Worm (Caenorhabditis elegans): ENCODE measurements around the gene F10E9.1.

The F10E9.1 gene

ce11 chrIII:8356407-8356881 is 33.5 kb downstream of the F10E9.1 start:
- TF ChIP-seq cog-1 (tag; optimal IDR thresholded peaks at IDR 0.05): peak; percentile 67
- TF ChIP-seq ztf-23 (GFP tag; IDR thresholded peaks at IDR 0.05): no peak
- TF ChIP-seq ztf-29 (GFP tag; IDR thresholded peaks at IDR 0.05): peak; percentile 27; the same call in 1 of the 2 replicates
- TF ChIP-seq flt-1 (GFP tag; IDR thresholded peaks at IDR 0.05): peak; percentile 68

ce11 chrIII:8358213-8358672 is 35.3 kb downstream of the F10E9.1 start, which contains the start of the genes R05D3.8 and rfp-1:
R05D3.8 (minus strand) TSS chrIII:8358327.
rfp-1 (plus strand) TSS chrIII:8358622.
- TF ChIP-seq cog-1 (tag; optimal IDR thresholded peaks at IDR 0.05): peak; percentile 9
- no peak for TF ChIP-seq med-1 (GFP tag; optimal IDR thresholded peaks at IDR 0.05; ENCODE audit: insufficient read depth)
- no peak for TF ChIP-seq T22C8.4 (GFP tag; IDR thresholded peaks at IDR 0.05)

DNA sequence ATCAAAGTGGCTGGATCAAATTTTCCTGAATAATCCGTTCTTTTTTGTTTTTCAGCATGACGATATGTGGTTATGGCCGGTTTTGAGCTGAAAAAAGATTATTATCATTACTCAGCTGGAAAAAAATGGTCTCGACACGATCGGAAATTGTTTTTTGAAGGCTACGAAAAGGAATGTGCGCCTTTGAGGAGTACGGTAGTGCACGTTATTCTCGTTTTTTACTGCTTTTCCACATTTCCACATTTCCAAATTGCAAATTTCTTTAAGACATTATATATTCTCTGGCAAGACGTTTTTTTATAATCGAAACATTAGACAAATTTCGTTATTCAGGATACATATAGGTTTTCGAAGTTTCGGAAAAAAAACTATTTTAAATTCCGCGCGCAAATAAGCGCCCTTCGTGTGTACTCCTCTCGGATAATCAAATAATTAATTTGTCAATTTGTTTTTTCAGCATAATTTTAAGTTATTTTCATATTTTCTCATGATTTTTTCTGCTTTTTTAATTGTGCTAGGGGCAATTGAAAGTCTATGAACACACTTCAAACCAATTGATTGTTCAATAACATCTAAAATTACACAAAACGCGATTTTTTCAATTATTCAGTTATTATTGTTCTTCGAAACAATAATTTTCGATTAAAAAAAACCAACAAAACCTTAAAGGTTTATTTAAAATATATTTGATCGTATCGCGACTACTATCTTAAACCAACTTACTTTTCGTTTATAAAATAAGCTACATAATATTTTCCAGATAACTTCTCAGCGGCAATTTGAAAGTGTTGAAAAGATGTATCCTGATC is 40.5 kb downstream of the F10E9.1 start, which contains the start of gene R05D3.3:
R05D3.3 (plus strand) TSS at position 759 of the 809 bp plus-strand sequence.
- TF ChIP-seq T22C8.4 (GFP tag; IDR thresholded peaks at IDR 0.05) (no peak), med-1 (GFP tag; optimal IDR thresholded peaks at IDR 0.05; ENCODE audit: insufficient read depth) (no peak), ztf-29 (GFP tag; IDR thresholded peaks at IDR 0.05) (no peak), klf-2 (GFP tag; conservative IDR thresholded peaks at IDR 0.05) (no peak), tab-1 (GFP tag; IDR thresholded peaks at IDR 0.05) (no peak), ref-1 (GFP tag; conservative IDR thresholded peaks at IDR 0.05) (no peak), cog-1 (tag; optimal IDR thresholded peaks at IDR 0.05) (no peak), flt-1 (GFP tag; IDR thresholded peaks at IDR 0.05) (no peak), ztf-23 (GFP tag; IDR thresholded peaks at IDR 0.05) (no peak)

- TF ChIP-seq flt-1 (GFP tag; IDR thresholded peaks at IDR 0.05): no peak
- no peak for TF ChIP-seq med-1 (GFP tag; optimal IDR thresholded peaks at IDR 0.05; ENCODE audit: insufficient read depth)
- TF ChIP-seq ztf-29 (GFP tag; IDR thresholded peaks at IDR 0.05): no peak
- TF ChIP-seq tab-1 (GFP tag; IDR thresholded peaks at IDR 0.05): no peak
- TF ChIP-seq T22C8.4 (GFP tag; IDR thresholded peaks at IDR 0.05): no peak
- no peak for TF ChIP-seq klf-2 (GFP tag; conservative IDR thresholded peaks at IDR 0.05)
- no peak for TF ChIP-seq cog-1 (tag; optimal IDR thresholded peaks at IDR 0.05)
- no peak for TF ChIP-seq ref-1 (GFP tag; conservative IDR thresholded peaks at IDR 0.05)
- TF ChIP-seq ztf-23 (GFP tag; IDR thresholded peaks at IDR 0.05): no peak
These were observed 45.7 kb downstream of the F10E9.1 start, which contains the start of gene R05D3.9 for ce11 chrIII:8368619-8369018. R05D3.9 (minus strand) TSS chrIII:8368719.

DNA sequence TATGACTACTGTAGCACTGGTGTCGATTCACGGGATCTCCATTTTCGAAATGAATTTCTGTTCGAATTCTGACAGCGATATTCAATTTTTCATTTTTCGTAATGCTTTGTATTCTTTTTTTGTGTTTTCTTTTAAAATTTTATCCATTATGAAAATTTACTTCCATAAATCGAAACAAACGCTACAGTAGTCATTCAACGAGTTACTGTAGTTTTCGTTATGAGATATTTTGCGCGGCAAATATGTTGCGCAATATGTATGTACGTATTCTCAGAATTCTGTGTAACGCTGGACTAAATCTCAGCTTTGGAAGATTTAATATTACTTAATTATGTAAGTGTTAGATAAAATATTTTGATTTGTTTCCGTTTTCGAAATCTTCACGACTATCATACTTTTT is 46.2 kb downstream of the F10E9.1 start:
- no peak for TF ChIP-seq klf-2 (GFP tag; conservative IDR thresholded peaks at IDR 0.05)
- no peak for TF ChIP-seq cog-1 (tag; optimal IDR thresholded peaks at IDR 0.05)
- no peak for TF ChIP-seq med-1 (GFP tag; optimal IDR thresholded peaks at IDR 0.05; ENCODE audit: insufficient read depth)
- TF ChIP-seq ref-1 (GFP tag; conservative IDR thresholded peaks at IDR 0.05): no peak
- no peak for TF ChIP-seq ztf-29 (GFP tag; IDR thresholded peaks at IDR 0.05)
- no peak for TF ChIP-seq T22C8.4 (GFP tag; IDR thresholded peaks at IDR 0.05)
- TF ChIP-seq ztf-23 (GFP tag; IDR thresholded peaks at IDR 0.05): no peak
- no peak for TF ChIP-seq flt-1 (GFP tag; IDR thresholded peaks at IDR 0.05)
- TF ChIP-seq tab-1 (GFP tag; IDR thresholded peaks at IDR 0.05): no peak

DNA sequence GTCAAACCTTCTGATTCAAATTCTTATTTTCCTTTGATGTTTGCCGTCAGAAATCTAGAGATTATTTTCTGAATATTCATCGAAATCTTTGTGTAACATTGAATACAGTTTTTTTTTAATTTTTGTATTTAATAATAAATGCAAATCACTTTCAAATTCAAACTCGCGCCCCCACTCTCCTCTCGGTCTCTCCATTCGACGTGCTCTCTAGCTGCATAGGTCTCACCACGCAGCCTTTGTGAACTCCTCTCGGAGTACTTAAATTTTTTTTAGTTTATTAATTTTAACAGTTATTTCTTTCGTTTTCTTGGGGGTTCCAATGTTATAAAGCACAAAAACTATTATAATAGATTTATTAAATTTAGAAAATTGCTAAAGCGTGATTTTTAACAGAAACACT is 47.2 kb downstream of the F10E9.1 start:
- no peak for TF ChIP-seq cog-1 (tag; optimal IDR thresholded peaks at IDR 0.05)
- TF ChIP-seq ztf-23 (GFP tag; IDR thresholded peaks at IDR 0.05): no peak
- no peak for TF ChIP-seq ztf-29 (GFP tag; IDR thresholded peaks at IDR 0.05)
- no peak for TF ChIP-seq T22C8.4 (GFP tag; IDR thresholded peaks at IDR 0.05)

DNA sequence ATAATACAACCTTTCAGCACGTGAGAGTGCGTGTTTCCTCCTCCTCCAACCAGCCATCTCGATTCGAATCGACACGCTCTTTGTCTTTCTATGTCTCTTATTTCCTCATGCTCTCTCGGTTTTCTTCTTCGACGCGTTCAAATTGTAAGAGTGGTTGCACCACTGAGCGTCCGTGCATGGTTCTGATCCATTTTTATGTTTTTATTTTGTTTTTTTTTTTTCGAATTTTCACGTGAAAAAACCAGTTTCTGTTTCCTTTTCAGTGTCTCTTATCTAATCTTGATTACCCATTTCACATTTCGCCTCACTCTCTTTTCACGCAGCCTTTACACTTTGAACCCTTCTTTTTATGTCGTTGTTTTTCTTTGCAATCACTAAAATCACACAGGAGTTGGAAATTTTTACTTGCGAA is 47.9 kb downstream of the F10E9.1 start:
- TF ChIP-seq ztf-29 (GFP tag; IDR thresholded peaks at IDR 0.05) (no peak), ref-1 (GFP tag; conservative IDR thresholded peaks at IDR 0.05) (no peak), klf-2 (GFP tag; conservative IDR thresholded peaks at IDR 0.05) (no peak), med-1 (GFP tag; optimal IDR thresholded peaks at IDR 0.05; ENCODE audit: insufficient read depth) (no peak), T22C8.4 (GFP tag; IDR thresholded peaks at IDR 0.05) (no peak), cog-1 (tag; optimal IDR thresholded peaks at IDR 0.05) (no peak), ztf-23 (GFP tag; IDR thresholded peaks at IDR 0.05) (no peak), tab-1 (GFP tag; IDR thresholded peaks at IDR 0.05) (no peak), flt-1 (GFP tag; IDR thresholded peaks at IDR 0.05) (no peak)

DNA sequence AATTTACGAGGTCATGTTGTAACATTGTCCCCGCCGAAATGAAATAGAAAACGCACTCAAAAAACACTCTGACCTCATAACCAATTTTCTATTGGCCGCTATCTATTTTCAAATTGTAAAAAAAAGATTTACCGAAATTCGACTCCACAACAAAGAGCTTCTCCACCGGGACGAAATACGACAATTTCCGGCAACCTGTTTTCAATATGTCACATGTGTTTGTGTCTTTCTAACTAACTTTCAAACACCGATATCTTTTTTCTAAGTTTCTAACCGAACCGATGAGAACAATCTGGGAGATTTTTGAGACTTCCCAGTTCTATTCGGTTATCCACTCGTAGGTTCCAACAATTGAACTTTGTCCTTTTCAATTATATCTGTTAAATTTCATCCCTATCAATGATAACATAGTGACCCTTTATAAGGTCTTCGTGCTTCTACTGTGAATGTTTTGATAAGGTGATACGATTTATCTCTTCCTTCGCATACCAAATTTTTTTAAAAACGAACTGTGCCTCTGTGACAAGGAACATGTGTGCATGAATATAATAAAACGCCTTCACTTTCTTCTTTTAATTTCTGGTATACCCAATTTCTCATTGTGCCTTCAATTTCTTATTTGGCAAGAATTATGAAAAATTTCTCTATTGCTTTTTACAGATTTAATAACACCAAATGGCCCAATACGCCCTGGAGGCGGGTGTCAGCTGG is 48.8 kb downstream of the F10E9.1 start, which contains the start of gene lmbr-1:
lmbr-1 (plus strand) TSS at position 661 of the 711 bp plus-strand sequence.
- no peak for TF ChIP-seq med-1 (GFP tag; optimal IDR thresholded peaks at IDR 0.05; ENCODE audit: insufficient read depth)
- TF ChIP-seq ztf-29 (GFP tag; IDR thresholded peaks at IDR 0.05): no peak
- no peak for TF ChIP-seq cog-1 (tag; optimal IDR thresholded peaks at IDR 0.05)
- TF ChIP-seq ref-1 (GFP tag; conservative IDR thresholded peaks at IDR 0.05): no peak
- TF ChIP-seq T22C8.4 (GFP tag; IDR thresholded peaks at IDR 0.05): no peak
- TF ChIP-seq tab-1 (GFP tag; IDR thresholded peaks at IDR 0.05): no peak
- no peak for TF ChIP-seq ztf-23 (GFP tag; IDR thresholded peaks at IDR 0.05)
- no peak for TF ChIP-seq flt-1 (GFP tag; IDR thresholded peaks at IDR 0.05)
- no peak for TF ChIP-seq klf-2 (GFP tag; conservative IDR thresholded peaks at IDR 0.05)

Data from whole organism, midembryonic.